Fruit fly (Drosophila melanogaster) whole organism, wandering third instar larva: ENCODE data around the gene CG8945.

Experiments
- Abd-B ChIP-seq: fragments of >200 bp; optimal IDR thresholded peaks from 2 replicates; lab custom pipeline; 2017; ENCODE audit warnings: missing biosample characterization, missing genetic modification characterization
- CG9705 ChIP-seq: fragments of 200-800 bp; sonication (Bioruptor generic); optimal IDR thresholded peaks from 2 replicates; lab custom pipeline; 2018; ENCODE audit warnings: missing biosample characterization, mild to moderate bottlenecking, missing genetic modification characterization
- Dfd ChIP-seq: fragments of >200 bp; optimal IDR thresholded peaks from 2 replicates; lab custom pipeline; 2017; ENCODE audit warnings: missing biosample characterization, missing genetic modification characterization
- Dif ChIP-seq: fragments of 200-275, 200-300 bp; sonication (Bioruptor generic); optimal IDR thresholded peaks from 2 replicates; lab custom pipeline; 2018; ENCODE audit warnings: missing biosample characterization, missing genetic modification characterization; ENCODE audit not compliant: partially characterized antibody
- Hnf4 ChIP-seq: fragments of 200-800 bp; sonication (Bioruptor generic); optimal IDR thresholded peaks from 2 replicates; lab custom pipeline; 2016; ENCODE audit warnings: missing biosample characterization, mild to moderate bottlenecking, missing genetic modification characterization
- Jra ChIP-seq: sonication (Bioruptor generic); optimal IDR thresholded peaks from 2 replicates; lab custom pipeline; 2016; ENCODE audit warnings: missing biosample characterization, missing genetic modification characterization
- dl ChIP-seq, 2 experiments: fragments of 175-275, 200-275 bp in 1 of 2; fragments of 200-275 bp in 1 of 2; sonication (Bioruptor generic); optimal IDR thresholded peaks; lab custom pipeline; 2018; ENCODE audit warnings: mild to moderate bottlenecking in 2 of 2, missing biosample characterization in 2 of 2, missing genetic modification characterization in 2 of 2, moderate library complexity in 2 of 2; ENCODE audit not compliant: partially characterized antibody in 2 of 2, insufficient read depth in 1 of 2
- dmrt93B ChIP-seq: fragments of 200-800 bp; sonication (Bioruptor generic); optimal IDR thresholded peaks from 2 replicates; lab custom pipeline; 2018; ENCODE audit warnings: missing biosample characterization, mild to moderate bottlenecking, missing genetic modification characterization
- dsf ChIP-seq: sonication (Bioruptor generic); optimal IDR thresholded peaks from 2 replicates; lab custom pipeline; 2016; ENCODE audit warnings: missing biosample characterization, missing genetic modification characterization, borderline replicate concordance
- fru ChIP-seq: fragments of 200-800 bp; sonication (Bioruptor generic); optimal IDR thresholded peaks from 3 replicates; lab custom pipeline; 2016; ENCODE audit warnings: missing biosample characterization, mild to moderate bottlenecking, missing genetic modification characterization
- jim ChIP-seq: fragments of 175-275, 200-325 bp; sonication (Bioruptor generic); optimal IDR thresholded peaks from 2 replicates; lab custom pipeline; 2016; ENCODE audit warnings: missing biosample characterization, mild to moderate bottlenecking, missing genetic modification characterization
- pan ChIP-seq: fragments of >200 bp; optimal IDR thresholded peaks from 2 replicates; lab custom pipeline; 2017
- psq ChIP-seq: fragments of 200-800 bp; sonication (Bioruptor generic); optimal IDR thresholded peaks from 3 replicates; lab custom pipeline; 2017; ENCODE audit warnings: missing biosample characterization, mild to moderate bottlenecking, missing genetic modification characterization, moderate library complexity
- rgr ChIP-seq: fragments of 200-800 bp; sonication (Bioruptor generic); optimal IDR thresholded peaks from 3 replicates; lab custom pipeline; 2016; ENCODE audit warnings: missing biosample characterization, mild to moderate bottlenecking, missing genetic modification characterization

dm6 chrX:17108000-17108399 is 20.5 kb upstream of the CG8945 start:
- no peak for TF ChIP-seq psq (GFP tag; lab: Kevin White, UChicago)
- no peak for TF ChIP-seq Jra (GFP tag; lab: Kevin White, UChicago)
- TF ChIP-seq Dfd (GFP tag; lab: Kevin White, UChicago) = no peak
- TF ChIP-seq fru = no peak
- TF ChIP-seq dl (GFP tag; optimal IDR thresholded peaks at IDR 0.05; lab: Kevin White, UChicago; ENCODE audit: insufficient read depth in 1 of 2, partially characterized antibody in 2 of 2) = no peak
- no peak for TF ChIP-seq dmrt93B
- no peak for TF ChIP-seq pan (lab: Kevin White, UChicago)
- no peak for TF ChIP-seq dsf (GFP tag; lab: Kevin White, UChicago)
- TF ChIP-seq Hnf4 (GFP tag; lab: Kevin White, UChicago) = no peak
- no peak for TF ChIP-seq rgr (GFP tag; lab: Kevin White, UChicago)
- TF ChIP-seq Dif (GFP tag; lab: Kevin White, UChicago) = no peak
- no peak for TF ChIP-seq CG9705
- no peak for TF ChIP-seq jim
- no peak for TF ChIP-seq Abd-B
